Fruit fly (Drosophila melanogaster) whole organism, embryonic: ENCODE measurements around the gene CG14854.

ENCODE experiments used
- Atf3 ChIP-seq: fragments of 200-800 bp; sonication (Bioruptor generic); optimal IDR thresholded peaks from 3 replicates; lab custom pipeline; 2016; ENCODE audit warnings: missing biosample characterization, missing genetic modification characterization
- CG10654 ChIP-seq: fragments of 200-800 bp; sonication (Bioruptor generic); optimal IDR thresholded peaks from 2 replicates; lab custom pipeline; 2016; ENCODE audit warnings: missing biosample characterization, missing genetic modification characterization
- CG10959 ChIP-seq: fragments of 200-800 bp; sonication (Bioruptor generic); IDR thresholded peaks from 2 replicates; pipeline ENCODE4 v1.3.6; 2022; ENCODE audit warnings: missing biosample characterization, missing genetic modification characterization
- CG11504 ChIP-seq: fragments of 200-800 bp; sonication (Bioruptor generic); optimal IDR thresholded peaks from 3 replicates; lab custom pipeline; 2019; ENCODE audit warnings: missing biosample characterization, mild to moderate bottlenecking, missing genetic modification characterization, moderate library complexity
- CG16813 ChIP-seq: fragments of 200-800 bp; sonication (Bioruptor generic); IDR thresholded peaks from 3 replicates; pipeline ENCODE4 v1.3.6; 2022; ENCODE audit warnings: missing biosample characterization, missing genetic modification characterization; ENCODE audit not compliant: partially characterized antibody
- CG18011 ChIP-seq: fragments of 200-800 bp; sonication (Bioruptor generic); optimal IDR thresholded peaks from 2 replicates; lab custom pipeline; 2017; ENCODE audit warnings: missing biosample characterization, missing genetic modification characterization, mild to moderate bottlenecking, moderate library complexity, missing genotype
- CG2129 ChIP-seq: fragments of 200-800 bp; sonication (Bioruptor generic); IDR thresholded peaks from 2 replicates; pipeline ENCODE4 v1.3.6; 2022; ENCODE audit warnings: missing biosample characterization, missing genetic modification characterization; ENCODE audit not compliant: partially characterized antibody
- CG32772 ChIP-seq: fragments of 200-800 bp; sonication (Bioruptor generic); IDR thresholded peaks from 2 replicates; pipeline ENCODE4 v1.3.6; 2022; ENCODE audit warnings: missing biosample characterization, missing genetic modification characterization
- CG43689 ChIP-seq: fragments of 200-800 bp; sonication (Bioruptor generic); IDR thresholded peaks from 2 replicates; pipeline ENCODE4 v1.3.6; 2022; ENCODE audit warnings: missing biosample characterization, missing genetic modification characterization
- CG4730 ChIP-seq: fragments of 200-800 bp; sonication (Bioruptor generic); IDR thresholded peaks from 2 replicates; pipeline ENCODE4 v1.3.6; 2022; ENCODE audit warnings: missing biosample characterization, missing genetic modification characterization
- CG5180 ChIP-seq: fragments of 200-800 bp; sonication (Bioruptor generic); optimal IDR thresholded peaks from 3 replicates; lab custom pipeline; 2017; ENCODE audit warnings: missing biosample characterization, missing genetic modification characterization, mild to moderate bottlenecking, moderate library complexity, missing genetic modification reagents
- CG6254 ChIP-seq: fragments of 200-800 bp; sonication (Bioruptor generic); optimal IDR thresholded peaks from 3 replicates; lab custom pipeline; 2017; ENCODE audit warnings: mild to moderate bottlenecking, missing biosample characterization, missing genetic modification reagents, missing genetic modification characterization
- CG7372 ChIP-seq: fragments of 200-800 bp; sonication (Bioruptor generic); IDR thresholded peaks from 2 replicates; pipeline ENCODE4 v1.3.6; 2022; ENCODE audit warnings: missing biosample characterization, missing genetic modification characterization
- CG7839 ChIP-seq: fragments of 200-800 bp; sonication (Bioruptor generic); optimal IDR thresholded peaks from 3 replicates; lab custom pipeline; 2018; ENCODE audit warnings: missing biosample characterization, mild to moderate bottlenecking, missing genetic modification characterization, moderate library complexity
- CG9817 ChIP-seq: fragments of 200-800 bp; sonication (Bioruptor generic); optimal IDR thresholded peaks from 2 replicates; lab custom pipeline; 2018; ENCODE audit warnings: missing biosample characterization, mild to moderate bottlenecking, missing genetic modification characterization, moderate library complexity
- CG9876 ChIP-seq: fragments of 200-800 bp; sonication (Bioruptor generic); optimal IDR thresholded peaks from 2 replicates; lab custom pipeline; 2016; ENCODE audit warnings: missing biosample characterization, missing genetic modification characterization
- CTCF ChIP-seq: fragments of 200-800 bp; sonication (Bioruptor generic); optimal IDR thresholded peaks from 2 replicates; lab custom pipeline; 2017; ENCODE audit warnings: missing biosample characterization, mild to moderate bottlenecking, missing genetic modification characterization, moderate library complexity
- Camta ChIP-seq: fragments of 200-800 bp; sonication (Bioruptor generic); optimal IDR thresholded peaks from 2 replicates; lab custom pipeline; 2016; ENCODE audit warnings: missing biosample characterization, missing genetic modification characterization
- D19B ChIP-seq: fragments of 200-800 bp; sonication (Bioruptor generic); optimal IDR thresholded peaks from 2 replicates; lab custom pipeline; 2017; ENCODE audit warnings: missing biosample characterization, mild to moderate bottlenecking, missing genetic modification characterization
- Deaf1 ChIP-seq: fragments of 200-800 bp; optimal IDR thresholded peaks from 3 replicates; lab custom pipeline; 2019; ENCODE audit warnings: missing biosample characterization, mild to moderate bottlenecking, missing genetic modification characterization, moderate library complexity
- E2f1 ChIP-seq: fragments of 200-800 bp; sonication (Bioruptor generic); IDR thresholded peaks from 2 replicates; pipeline ENCODE4 v1.3.6; 2022; ENCODE audit warnings: missing biosample characterization, missing genetic modification characterization
- ERR ChIP-seq: fragments of 200-800 bp; sonication (Bioruptor generic); optimal IDR thresholded peaks from 2 replicates; lab custom pipeline; 2016; ENCODE audit warnings: missing biosample characterization, missing genetic modification characterization
- Ets97D ChIP-seq: fragments of 200-800 bp; sonication (Bioruptor generic); optimal IDR thresholded peaks from 3 replicates; lab custom pipeline; 2016; ENCODE audit warnings: missing biosample characterization, missing genetic modification characterization
- H15 ChIP-seq: fragments of 200-800 bp; sonication (Bioruptor generic); IDR thresholded peaks from 3 replicates; pipeline ENCODE4 v1.3.6; 2022; ENCODE audit warnings: missing biosample characterization, missing genetic modification characterization
- HLH3B ChIP-seq: fragments of 200-800 bp; sonication (Bioruptor generic); IDR thresholded peaks from 2 replicates; pipeline ENCODE4 v1.3.6; 2022; ENCODE audit warnings: missing biosample characterization, missing genetic modification characterization
- Kr ChIP-seq: fragments of 200-800 bp; sonication (Bioruptor generic); optimal IDR thresholded peaks from 2 replicates; lab custom pipeline; 2017; ENCODE audit warnings: missing biosample characterization, mild to moderate bottlenecking, missing genetic modification characterization
- Meics ChIP-seq: fragments of 200-800 bp; sonication (Bioruptor generic); optimal IDR thresholded peaks from 2 replicates; lab custom pipeline; 2017; ENCODE audit warnings: missing biosample characterization, mild to moderate bottlenecking, missing genetic modification characterization
- Ravus ChIP-seq: fragments of 200-800 bp; sonication (Bioruptor generic); IDR thresholded peaks from 2 replicates; pipeline ENCODE4 v1.3.6; 2022; ENCODE audit warnings: missing biosample characterization, missing genetic modification characterization
- Six4 ChIP-seq: fragments of 200-800 bp; sonication (Bioruptor generic); optimal IDR thresholded peaks from 2 replicates; lab custom pipeline; 2016; ENCODE audit warnings: missing biosample characterization, missing genetic modification characterization
- Sox100B ChIP-seq: fragments of 200-800 bp; sonication (Bioruptor generic); optimal IDR thresholded peaks from 3 replicates; lab custom pipeline; 2018; ENCODE audit warnings: missing biosample characterization, mild to moderate bottlenecking, missing genetic modification characterization
- Ssrp ChIP-seq: fragments of 200-800 bp; sonication (Bioruptor generic); optimal IDR thresholded peaks from 2 replicates; lab custom pipeline; 2018; ENCODE audit warnings: missing biosample characterization, mild to moderate bottlenecking, missing genetic modification characterization, moderate library complexity
- ab ChIP-seq: fragments of 200-800 bp; sonication (Bioruptor generic); optimal IDR thresholded peaks from 2 replicates; lab custom pipeline; 2016; ENCODE audit warnings: missing biosample characterization, missing genetic modification characterization
- ac ChIP-seq: fragments of 200-800 bp; sonication (Bioruptor generic); optimal IDR thresholded peaks from 3 replicates; lab custom pipeline; 2017; ENCODE audit warnings: missing biosample characterization, mild to moderate bottlenecking, missing genetic modification characterization
- ara ChIP-seq: fragments of 200-800 bp; sonication (Bioruptor generic); IDR thresholded peaks from 2 replicates; pipeline ENCODE4 v1.3.6; 2022; ENCODE audit warnings: missing biosample characterization, missing genetic modification characterization
- bowl ChIP-seq: fragments of 200-800 bp; sonication (Bioruptor generic); IDR thresholded peaks from 2 replicates; pipeline ENCODE4 v1.3.6; 2022; ENCODE audit warnings: missing biosample characterization, missing genetic modification characterization
- chn ChIP-seq: fragments of 200-800 bp; sonication (Bioruptor generic); optimal IDR thresholded peaks from 2 replicates; lab custom pipeline; 2016; ENCODE audit warnings: missing biosample characterization, missing genetic modification characterization
- crp ChIP-seq, 2 experiments: fragments of 200-800 bp; sonication (Bioruptor generic); optimal IDR thresholded peaks; 2 replicates in 1 of 2; 3 replicates in 1 of 2; lab custom pipeline; 2017; ENCODE audit warnings: missing biosample characterization in 2 of 2, missing genetic modification characterization in 2 of 2, mild to moderate bottlenecking in 1 of 2, moderate library complexity in 1 of 2
- en ChIP-seq: fragments of 200-800 bp; sonication (Bioruptor generic); optimal IDR thresholded peaks from 2 replicates; lab custom pipeline; 2016; ENCODE audit warnings: missing biosample characterization, missing genetic modification characterization
- ham ChIP-seq: fragments of 200-800 bp; sonication (Bioruptor generic); IDR thresholded peaks from 2 replicates; pipeline ENCODE4 v1.3.6; 2022; ENCODE audit warnings: missing biosample characterization, missing genetic modification characterization
- inv ChIP-seq: fragments of 200-800 bp; sonication (Bioruptor generic); IDR thresholded peaks from 2 replicates; pipeline ENCODE4 v1.3.6; 2022; ENCODE audit warnings: missing biosample characterization, missing genetic modification characterization; ENCODE audit not compliant: partially characterized antibody
- knrl ChIP-seq: fragments of 200-800 bp; sonication (Bioruptor generic); IDR thresholded peaks from 3 replicates; pipeline ENCODE4 v1.3.6; 2022; ENCODE audit warnings: missing biosample characterization, missing genetic modification characterization; ENCODE audit not compliant: partially characterized antibody
- lbe ChIP-seq: fragments of 200-800 bp; sonication (Bioruptor generic); optimal IDR thresholded peaks from 2 replicates; lab custom pipeline; 2016; ENCODE audit warnings: missing biosample characterization, mild to moderate bottlenecking, missing genetic modification characterization
- lmd ChIP-seq: fragments of 200-800 bp; sonication (Bioruptor generic); IDR thresholded peaks from 2 replicates; pipeline ENCODE4 v1.3.6; 2022; ENCODE audit warnings: missing biosample characterization, missing genetic modification characterization
- pfk ChIP-seq: fragments of 200-800 bp; sonication (Bioruptor generic); optimal IDR thresholded peaks from 2 replicates; lab custom pipeline; 2018; ENCODE audit warnings: missing biosample characterization, mild to moderate bottlenecking, missing genetic modification characterization, moderate library complexity
- ro ChIP-seq: fragments of 200-800 bp; sonication (Bioruptor generic); IDR thresholded peaks from 2 replicates; pipeline ENCODE4 v1.3.6; 2022; ENCODE audit warnings: missing biosample characterization, missing genetic modification characterization
- schlank ChIP-seq: fragments of 200-800 bp; sonication (Bioruptor generic); optimal IDR thresholded peaks from 2 replicates; lab custom pipeline; 2018; ENCODE audit warnings: missing biosample characterization, mild to moderate bottlenecking, missing genetic modification characterization
- sob ChIP-seq: fragments of 200-800 bp; sonication (Bioruptor generic); IDR thresholded peaks from 2 replicates; pipeline ENCODE4 v1.3.6; 2022; ENCODE audit warnings: missing biosample characterization, missing genetic modification characterization
- stwl ChIP-seq: fragments of 200-800 bp; sonication (Bioruptor generic); optimal IDR thresholded peaks from 3 replicates; lab custom pipeline; 2018; ENCODE audit warnings: missing biosample characterization, mild to moderate bottlenecking, missing genetic modification characterization, moderate library complexity
- usp ChIP-seq: fragments of >200 bp; optimal IDR thresholded peaks from 2 replicates; lab custom pipeline; 2017; ENCODE audit warnings: missing biosample characterization, missing genetic modification characterization
- wek ChIP-seq: fragments of 200-800 bp; sonication (Bioruptor generic); optimal IDR thresholded peaks from 3 replicates; lab custom pipeline; 2018; ENCODE audit warnings: missing biosample characterization, mild to moderate bottlenecking, missing genetic modification characterization, moderate library complexity

CG14854 gene

dm6 chr3R:14590753-14591535, 31.1 kb upstream of the CG14854 start (continued):
- TF ChIP-seq CG32772 = peak; percentile 60
- TF ChIP-seq crp (GFP tag; optimal IDR thresholded peaks at IDR 0.05; lab: Kevin White, UChicago) = peak in 1 of 2 experiments; percentile 27
- no peak for TF ChIP-seq lbe (GFP tag; lab: Kevin White, UChicago)
- TF ChIP-seq chn (GFP tag; lab: Kevin White, UChicago) = peak; percentile 47
- TF ChIP-seq CG10654 = peak; percentile 63
- TF ChIP-seq HLH3B = peak; percentile 72; the same call in 1 of the 2 replicates
- no peak for TF ChIP-seq CG16813 (GFP tag; lab: Robert Waterston, UW)
- TF ChIP-seq Ssrp = peak; percentile 95
- TF ChIP-seq Six4 = peak; percentile 80
- TF ChIP-seq stwl = peak; percentile 65
- TF ChIP-seq D19B (GFP tag; lab: Kevin White, UChicago) = no peak
- no peak for TF ChIP-seq usp (GFP tag; lab: Kevin White, UChicago)
- no peak for TF ChIP-seq ERR (GFP tag; lab: Kevin White, UChicago)
- TF ChIP-seq Meics (GFP tag; lab: Kevin White, UChicago) = peak; percentile 45
- peak; percentile 86 for TF ChIP-seq CG10959 (GFP tag; lab: Robert Waterston, UW)
- no peak for TF ChIP-seq Ravus (GFP tag; lab: Robert Waterston, UW)
- no peak for TF ChIP-seq pfk (GFP tag; lab: Kevin White, UChicago)
- peak; percentile 94 for TF ChIP-seq Sox100B (GFP tag; lab: Kevin White, UChicago)
- peak; percentile 64 for TF ChIP-seq CG5180 (GFP tag; lab: Kevin White, UChicago)
- no peak for TF ChIP-seq Ets97D
- peak; percentile 88 for TF ChIP-seq CG7839 (tag; lab: Kevin White, UChicago)
- TF ChIP-seq knrl (GFP tag; lab: Robert Waterston, UW) = no peak
- TF ChIP-seq ro (GFP tag; lab: Robert Waterston, UW) = peak; percentile 70; the same call in 1 of the 2 replicates
- TF ChIP-seq Kr (GFP tag; lab: Kevin White, UChicago) = peak; percentile 94
- 0 out of 3 replicates have a peak, but pooled peaks have one; percentile 45 for TF ChIP-seq H15 (GFP tag; lab: Robert Waterston, UW)
- TF ChIP-seq inv (GFP tag; lab: Robert Waterston, UW) = no peak
- no peak for TF ChIP-seq CG2129 (GFP tag; lab: Robert Waterston, UW)
- TF ChIP-seq CG9817 (tag; lab: Kevin White, UChicago) = peak; percentile 36
- TF ChIP-seq ab (GFP tag; lab: Kevin White, UChicago) = no peak
- peak; percentile 85 for TF ChIP-seq ara
- no peak for TF ChIP-seq CG43689 (GFP tag; lab: Robert Waterston, UW)
- TF ChIP-seq Atf3 = no peak
- TF ChIP-seq E2f1 = peak; percentile 56
- TF ChIP-seq CG18011 (GFP tag; lab: Kevin White, UChicago) = peak; percentile 9
- TF ChIP-seq en (GFP tag; lab: Kevin White, UChicago) = no peak
- TF ChIP-seq CG6254 (GFP tag; lab: Kevin White, UChicago) = peak; percentile 93
- peak; percentile 21 for TF ChIP-seq CTCF (GFP tag; lab: Kevin White, UChicago)
- TF ChIP-seq schlank = no peak
- no peak for TF ChIP-seq CG9876 (GFP tag; lab: Kevin White, UChicago)
- no peak for TF ChIP-seq wek (GFP tag; lab: Kevin White, UChicago)
- TF ChIP-seq lmd = peak; percentile 69
- peak; percentile 61 for TF ChIP-seq Deaf1 (tag; lab: Kevin White, UChicago)
- TF ChIP-seq bowl (GFP tag; lab: Robert Waterston, UW) = no peak
- TF ChIP-seq CG11504 (tag; lab: Kevin White, UChicago) = peak; percentile 89
- peak; percentile 25 for TF ChIP-seq Camta (GFP tag; lab: Kevin White, UChicago)
- TF ChIP-seq sob (GFP tag; lab: Robert Waterston, UW) = no peak
- TF ChIP-seq ham (GFP tag; lab: Robert Waterston, UW) = no peak
- peak; percentile 37; the same call in 1 of the 2 replicates for TF ChIP-seq CG7372 (GFP tag; lab: Robert Waterston, UW)
- peak; percentile 86 for TF ChIP-seq ac
- TF ChIP-seq CG4730 (GFP tag; lab: Robert Waterston, UW) = peak; percentile 56
